Worm (Caenorhabditis elegans) whole organism, L2 larva: ENCODE data around the gene twk-9.

Source experiments
- ama-1 ChIP-seq: fragments of 150-350 bp; optimal IDR thresholded peaks from 2 replicates; lab custom pipeline; 2018; ENCODE audit warnings: inconsistent platforms
- blmp-1 ChIP-seq: sonication (generic microtip); optimal IDR thresholded peaks from 2 replicates; lab custom pipeline; 2017; ENCODE audit warnings: missing genetic modification characterization, mild to moderate bottlenecking, missing compliant biosample characterization, antibody characterized with exemption, moderate library complexity; ENCODE audit not compliant: insufficient read depth
- ceh-82 ChIP-seq: fragments of 150-350 bp; optimal IDR thresholded peaks from 2 replicates; lab custom pipeline; 2014; ENCODE audit warnings: missing biosample characterization, missing genetic modification characterization
- egl-27 ChIP-seq: sonication (generic microtip); optimal IDR thresholded peaks from 3 replicates; lab custom pipeline; 2017; ENCODE audit warnings: missing biosample characterization, missing genetic modification reagents, missing genetic modification characterization
- elt-3 ChIP-seq: sonication (generic microtip); optimal IDR thresholded peaks from 2 replicates; lab custom pipeline; 2017; ENCODE audit warnings: missing biosample characterization, missing genetic modification characterization
- lin-13 ChIP-seq: fragments of 150-350 bp; optimal IDR thresholded peaks from 2 replicates; lab custom pipeline; 2014; ENCODE audit warnings: missing biosample characterization, missing genetic modification reagents, missing genetic modification characterization
- nhr-12 ChIP-seq: fragments of 150-350 bp; optimal IDR thresholded peaks from 2 replicates; lab custom pipeline; 2014; ENCODE audit warnings: missing biosample characterization, missing genetic modification characterization
- nhr-77 ChIP-seq: fragments of 150-350 bp; optimal IDR thresholded peaks from 2 replicates; lab custom pipeline; 2014; ENCODE audit warnings: missing biosample characterization, missing genetic modification characterization
- unc-39 ChIP-seq: fragments of 150-350 bp; optimal IDR thresholded peaks from 2 replicates; lab custom pipeline; 2014; ENCODE audit warnings: missing biosample characterization, missing genetic modification characterization
- zag-1 ChIP-seq: fragments of 150-350 bp; optimal IDR thresholded peaks from 2 replicates; lab custom pipeline; 2014; ENCODE audit warnings: missing biosample characterization, missing genetic modification characterization

ce11 chrIV:9676535-9676934 is 16.4 kb upstream of the twk-9 start:
- TF ChIP-seq ceh-82 (no peak), nhr-77 (tag; lab: Kevin White, UChicago) (no peak), unc-39 (tag; lab: Kevin White, UChicago) (no peak), lin-13 (GFP tag; lab: Kevin White, UChicago) (no peak), zag-1 (tag; lab: Kevin White, UChicago) (no peak), elt-3 (no peak), egl-27 (tag; lab: Kevin White, UChicago) (no peak), blmp-1 (tag; lab: Kevin White, UChicago) (no peak), ama-1 (lab: Kevin White, UChicago) (no peak), nhr-12 (tag; lab: Kevin White, UChicago) (no peak)
